Worm (Caenorhabditis elegans) whole organism, L4/young adult: ENCODE data around the gene ZK662.5.

Source experiments
- W03F9.2 ChIP-seq: fragments of 150-350 bp; optimal IDR thresholded peaks from 2 replicates; lab custom pipeline; 2014; ENCODE audit warnings: missing biosample characterization, missing genetic modification characterization
- dao-5 ChIP-seq: sonication (generic microtip); optimal IDR thresholded peaks from 2 replicates; lab custom pipeline; 2016; ENCODE audit warnings: missing genotype, missing genetic modification characterization, moderate library complexity, missing compliant biosample characterization
- him-1 ChIP-seq: sonication (generic microtip); optimal IDR thresholded peaks from 2 replicates; lab custom pipeline; 2016; ENCODE audit warnings: missing genotype, missing genetic modification reagents, missing genetic modification characterization, missing compliant biosample characterization

DNA sequence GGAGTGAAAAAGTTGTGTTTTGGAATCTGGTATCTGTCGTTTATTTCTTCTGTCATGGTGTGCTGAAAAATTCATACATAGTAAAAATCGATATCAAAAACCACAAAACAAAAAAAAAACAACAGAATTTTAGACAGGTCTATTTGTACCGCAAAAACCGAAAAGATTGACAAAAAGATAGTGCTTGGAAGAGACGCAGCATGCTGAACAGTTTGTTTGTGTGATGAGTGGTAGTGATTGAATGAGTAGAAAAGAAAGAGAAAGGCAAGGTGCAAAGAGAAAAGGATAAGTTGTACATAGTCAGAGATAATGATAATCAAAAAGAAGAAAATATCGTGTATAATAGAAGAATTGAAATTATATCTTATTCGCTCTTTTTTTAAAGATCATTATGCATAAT, 51.2 kb downstream of the ZK662.5 start, which contains the start of gene Y7A5A.2:
- no peak for TF ChIP-seq W03F9.2 (tag; lab: Kevin White, UChicago)
- TF ChIP-seq him-1, result no peak
- no peak for TF ChIP-seq dao-5 (tag; lab: Kevin White, UChicago)
